Worm (Caenorhabditis elegans): ENCODE data around the gene W08G11.1.

ce11 chrV:16393728-16394127 is 46.9 kb downstream of the W08G11.1 start, which contains the start of gene srd-63:
- no peak for TF ChIP-seq nhr-11 (tag; optimal IDR thresholded peaks at IDR 0.05)
- no peak for TF ChIP-seq nfya-1 (tag; optimal IDR thresholded peaks at IDR 0.05)

All from whole organism, late embryonic.